Worm (Caenorhabditis elegans) whole organism, early embryonic: ENCODE measurements around the gene pelo-1.

Experiments
- F13C5.2 ChIP-seq: sonication (generic microtip); optimal IDR thresholded peaks from 2 replicates; lab custom pipeline; 2017; ENCODE audit warnings: mild to moderate bottlenecking, missing genetic modification characterization, inconsistent platforms, missing compliant biosample characterization
- ceh-36 ChIP-seq: sonication (generic microtip); optimal IDR thresholded peaks from 2 replicates; lab custom pipeline; 2016; ENCODE audit warnings: missing genetic modification characterization, inconsistent platforms, missing compliant biosample characterization
- ets-7 ChIP-seq: sonication (generic microtip); optimal IDR thresholded peaks from 2 replicates; lab custom pipeline; 2016; ENCODE audit warnings: missing genotype, missing genetic modification characterization, missing compliant biosample characterization
- hmbx-1 ChIP-seq: sonication (generic microtip); optimal IDR thresholded peaks from 2 replicates; lab custom pipeline; 2016; ENCODE audit warnings: mild to moderate bottlenecking, missing genetic modification characterization, missing compliant biosample characterization
- pes-1 ChIP-seq: fragments of 200-800 bp; sonication (Bioruptor generic); IDR thresholded peaks from 2 replicates; pipeline ENCODE4 v1.3.6; 2022; ENCODE audit warnings: missing genetic modification reagents, missing genetic modification characterization, missing compliant biosample characterization
- tbx-37 ChIP-seq: fragments of 200-800 bp; sonication (Bioruptor generic); conservative IDR thresholded peaks from 2 replicates; pipeline ENCODE4 v1.3.6; 2022; ENCODE audit warnings: missing genetic modification reagents, missing genetic modification characterization, missing compliant biosample characterization

DNA sequence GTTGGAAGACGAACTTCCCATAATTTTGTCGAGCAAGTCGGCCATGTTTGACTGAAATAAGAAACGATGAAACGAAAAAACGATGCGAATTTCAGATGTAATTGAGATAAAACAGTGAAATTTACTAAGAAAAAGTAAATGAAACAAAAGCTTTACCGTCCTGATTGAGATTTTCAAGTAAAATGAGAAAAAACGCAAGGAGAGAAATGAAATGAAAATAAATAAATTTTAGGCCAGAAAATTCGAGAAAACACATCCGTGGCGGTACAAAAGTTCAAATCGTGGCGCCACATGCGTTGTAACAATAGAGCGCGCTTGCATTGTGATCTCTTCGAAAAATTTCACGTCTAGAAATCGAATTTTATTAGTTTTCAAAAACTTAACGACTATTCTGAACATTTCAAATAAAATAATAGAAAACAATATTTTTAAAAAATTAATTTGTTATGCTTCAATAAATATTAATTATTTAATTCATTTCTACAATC, 27.9 kb downstream of the pelo-1 start, which contains the start of the genes hrde-1 and C16C10.13:
- TF ChIP-seq tbx-37 (GFP tag; lab: Robert Waterston, UW) (no peak), hmbx-1 (tag; lab: Kevin White, UChicago) (no peak), pes-1 (GFP tag; lab: Robert Waterston, UW) (no peak), ets-7 (tag; lab: Kevin White, UChicago) (no peak), ceh-36 (tag; lab: Kevin White, UChicago) (no peak), F13C5.2 (no peak)
